Worm (Caenorhabditis elegans): ENCODE measurements around the gene copb-2.

DNA sequence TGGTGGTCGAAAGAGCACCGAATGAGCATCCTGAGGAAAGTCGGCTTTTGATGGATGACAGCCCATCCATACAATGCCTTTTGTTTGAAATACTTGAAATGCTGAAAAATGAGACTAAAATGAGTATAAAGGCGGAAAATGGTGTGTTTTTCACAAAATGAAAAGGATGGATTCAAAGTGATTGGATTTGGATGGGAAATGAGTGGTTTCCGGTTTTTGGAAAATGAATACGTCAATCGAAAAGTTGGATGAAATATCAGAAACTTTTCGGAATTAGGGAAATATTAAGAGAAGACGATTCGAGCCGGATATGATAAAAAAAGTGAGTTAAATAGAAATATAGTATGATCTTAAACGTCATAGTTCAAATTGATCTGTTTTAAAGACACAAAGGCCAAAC, 7.9 kb downstream of the copb-2 start, which contains the start of gene F38E11.6:
- no peak for TF ChIP-seq ama-1 (optimal IDR thresholded peaks at IDR 0.05)
- no peak for TF ChIP-seq sea-1 (GFP tag; conservative IDR thresholded peaks at IDR 0.05)
- no peak for TF ChIP-seq hnd-1 (tag; optimal IDR thresholded peaks at IDR 0.05)
- no peak for TF ChIP-seq aly-1 (tag; optimal IDR thresholded peaks at IDR 0.05)
- no peak for TF ChIP-seq flt-1 (GFP tag; IDR thresholded peaks at IDR 0.05)
- TF ChIP-seq ets-7 (tag; optimal IDR thresholded peaks at IDR 0.05), result no peak
- TF ChIP-seq pes-1 (GFP tag; IDR thresholded peaks at IDR 0.05), result no peak

Data from whole organism, early embryonic.